Worm (Caenorhabditis elegans) whole organism, L3 larva: Measurements from ENCODE around the gene F42A9.8.

Experiments
- R02D3.7 ChIP-seq: fragments of 150-350 bp; optimal IDR thresholded peaks from 2 replicates; lab custom pipeline; 2014; ENCODE audit warnings: missing biosample characterization, missing genetic modification characterization
- ZK546.5 ChIP-seq: sonication (generic microtip); optimal IDR thresholded peaks from 2 replicates; lab custom pipeline; 2017; ENCODE audit warnings: missing biosample characterization, missing genetic modification characterization
- aly-2 ChIP-seq: fragments of 150-350 bp; optimal IDR thresholded peaks from 2 replicates; lab custom pipeline; 2014; ENCODE audit warnings: missing biosample characterization, missing genetic modification characterization
- ama-1 ChIP-seq: fragments of 150-350 bp; optimal IDR thresholded peaks from 2 replicates; lab custom pipeline; 2018
- ceh-16 ChIP-seq: sonication (generic microtip); optimal IDR thresholded peaks from 2 replicates; lab custom pipeline; 2017; ENCODE audit warnings: missing biosample characterization, missing genetic modification characterization
- ceh-28 ChIP-seq: fragments of 150-350 bp; optimal IDR thresholded peaks from 2 replicates; lab custom pipeline; 2014; ENCODE audit warnings: missing biosample characterization, missing genetic modification reagents, missing genetic modification characterization
- ceh-82 ChIP-seq: fragments of 150-350 bp; optimal IDR thresholded peaks from 2 replicates; lab custom pipeline; 2014; ENCODE audit warnings: missing biosample characterization, missing genetic modification characterization
- ceh-9 ChIP-seq: sonication (generic microtip); optimal IDR thresholded peaks from 2 replicates; lab custom pipeline; 2018; ENCODE audit warnings: missing biosample characterization, missing genetic modification characterization
- daf-12 ChIP-seq: fragments of 150-350 bp; optimal IDR thresholded peaks from 2 replicates; lab custom pipeline; 2014; ENCODE audit warnings: missing biosample characterization, missing genetic modification reagents, missing genetic modification characterization
- egl-27 ChIP-seq: sonication (generic microtip); optimal IDR thresholded peaks from 4 replicates; lab custom pipeline; 2017; ENCODE audit warnings: missing biosample characterization, missing genetic modification reagents, missing genetic modification characterization
- egl-5 ChIP-seq: fragments of 150-350 bp; optimal IDR thresholded peaks from 2 replicates; lab custom pipeline; 2017; ENCODE audit warnings: missing biosample characterization, missing genetic modification reagents, missing genetic modification characterization, inconsistent platforms
- elt-1 ChIP-seq: fragments of 150-350 bp; optimal IDR thresholded peaks from 2 replicates; lab custom pipeline; 2014; ENCODE audit warnings: missing biosample characterization, missing genetic modification characterization
- elt-2 ChIP-seq: sonication (generic microtip); optimal IDR thresholded peaks from 2 replicates; lab custom pipeline; 2016; ENCODE audit warnings: missing genetic modification reagents, mild to moderate bottlenecking, missing genetic modification characterization, missing compliant biosample characterization
- elt-3 ChIP-seq, 3 experiments: fragments of 150-350 bp in 1 of 3; sonication (generic microtip) in 2 of 3; optimal IDR thresholded peaks; 2 replicates in 2 of 3; 4 replicates in 1 of 3; lab custom pipeline; 2014 to 2017; ENCODE audit warnings: missing biosample characterization in 3 of 3, missing genetic modification characterization in 3 of 3
- eor-1 ChIP-seq, 2 experiments: fragments of 150-350 bp; optimal IDR thresholded peaks; 2 replicates each; lab custom pipeline; 2014 to 2018; ENCODE audit warnings: missing biosample characterization in 2 of 2, missing genetic modification characterization in 2 of 2
- fkh-10 ChIP-seq: sonication (generic microtip); optimal IDR thresholded peaks from 2 replicates; lab custom pipeline; 2017; ENCODE audit warnings: missing biosample characterization, missing genetic modification reagents, missing genetic modification characterization
- fkh-2 ChIP-seq: fragments of 150-350 bp; optimal IDR thresholded peaks from 2 replicates; lab custom pipeline; 2014; ENCODE audit warnings: missing biosample characterization, missing genetic modification reagents, missing genetic modification characterization
- fos-1 ChIP-seq: fragments of 150-350 bp; optimal IDR thresholded peaks from 2 replicates; lab custom pipeline; 2014; ENCODE audit warnings: missing biosample characterization, missing genetic modification characterization
- hmg-11 ChIP-seq: sonication (generic microtip); optimal IDR thresholded peaks from 2 replicates; lab custom pipeline; 2016; ENCODE audit warnings: missing genetic modification characterization, missing compliant biosample characterization
- jun-1 ChIP-seq: fragments of 150-350 bp; optimal IDR thresholded peaks from 2 replicates; lab custom pipeline; 2014; ENCODE audit warnings: missing biosample characterization, missing genetic modification reagents, missing genetic modification characterization
- lin-15B ChIP-seq: fragments of 150-350 bp; optimal IDR thresholded peaks from 2 replicates; lab custom pipeline; 2014; ENCODE audit warnings: missing biosample characterization, missing genetic modification characterization
- lin-39 ChIP-seq: fragments of 150-350 bp; optimal IDR thresholded peaks from 2 replicates; lab custom pipeline; 2018; ENCODE audit warnings: missing biosample characterization, missing genetic modification reagents, missing genetic modification characterization
- lsy-12 ChIP-seq: sonication (generic microtip); optimal IDR thresholded peaks from 2 replicates; lab custom pipeline; 2016; ENCODE audit warnings: mild to moderate bottlenecking, missing genetic modification characterization, missing compliant biosample characterization
- mdl-1 ChIP-seq: fragments of 150-350 bp; optimal IDR thresholded peaks from 2 replicates; lab custom pipeline; 2014; ENCODE audit warnings: missing biosample characterization, missing genetic modification characterization
- mml-1 ChIP-seq: fragments of 150-350 bp; sonication (generic microtip); optimal IDR thresholded peaks from 3 replicates; lab custom pipeline; 2014; ENCODE audit warnings: missing biosample characterization, missing genetic modification characterization
- nfya-1 ChIP-seq: sonication (generic microtip); optimal IDR thresholded peaks from 2 replicates; lab custom pipeline; 2017; ENCODE audit warnings: missing genetic modification characterization, mild to moderate bottlenecking, missing compliant biosample characterization, antibody characterized with exemption, moderate library complexity; ENCODE audit not compliant: insufficient read depth
- nhr-11 ChIP-seq: fragments of 150-350 bp; optimal IDR thresholded peaks from 2 replicates; lab custom pipeline; 2014; ENCODE audit warnings: missing biosample characterization, missing genetic modification characterization
- nhr-12 ChIP-seq: fragments of 150-350 bp; optimal IDR thresholded peaks from 2 replicates; lab custom pipeline; 2014; ENCODE audit warnings: missing biosample characterization, missing genetic modification characterization
- nhr-23 ChIP-seq: fragments of 150-350 bp; optimal IDR thresholded peaks from 2 replicates; lab custom pipeline; 2014; ENCODE audit warnings: missing biosample characterization, missing genetic modification reagents, missing genetic modification characterization
- nhr-237 ChIP-seq: fragments of 150-350 bp; optimal IDR thresholded peaks from 2 replicates; lab custom pipeline; 2014; ENCODE audit warnings: missing biosample characterization, missing genetic modification characterization
- nhr-25 ChIP-seq: sonication (generic microtip); optimal IDR thresholded peaks from 2 replicates; lab custom pipeline; 2017; ENCODE audit warnings: missing biosample characterization, missing genetic modification characterization
- nhr-28 ChIP-seq: fragments of 150-350 bp; optimal IDR thresholded peaks from 2 replicates; lab custom pipeline; 2014; ENCODE audit warnings: missing biosample characterization, missing genetic modification characterization
- nhr-43 ChIP-seq: sonication (generic microtip); optimal IDR thresholded peaks from 2 replicates; lab custom pipeline; 2016; ENCODE audit warnings: mild to moderate bottlenecking, missing genetic modification characterization, missing compliant biosample characterization; ENCODE audit not compliant: poor library complexity, severe bottlenecking
- nhr-67 ChIP-seq: fragments of 150-350 bp; optimal IDR thresholded peaks from 2 replicates; lab custom pipeline; 2014; ENCODE audit warnings: missing biosample characterization, missing genetic modification characterization
- nhr-76 ChIP-seq: fragments of 150-350 bp; sonication (generic microtip); optimal IDR thresholded peaks from 5 replicates; lab custom pipeline; 2014; ENCODE audit warnings: missing biosample characterization, missing genetic modification characterization
- nhr-77 ChIP-seq: fragments of 150-350 bp; optimal IDR thresholded peaks from 2 replicates; lab custom pipeline; 2014; ENCODE audit warnings: missing biosample characterization, missing genetic modification characterization
- pha-4 ChIP-seq: fragments of 150-350 bp; optimal IDR thresholded peaks from 2 replicates; lab custom pipeline; 2014; ENCODE audit warnings: missing biosample characterization, missing genetic modification reagents, missing genetic modification characterization
- pqm-1 ChIP-seq: fragments of 150-350 bp; optimal IDR thresholded peaks from 2 replicates; lab custom pipeline; 2017; ENCODE audit warnings: missing biosample characterization, missing genetic modification characterization, inconsistent platforms
- sea-2 ChIP-seq: fragments of 150-350 bp; sonication (generic microtip); optimal IDR thresholded peaks from 4 replicates; lab custom pipeline; 2014; ENCODE audit warnings: missing biosample characterization, missing genetic modification reagents, missing genetic modification characterization
- skn-1 ChIP-seq: fragments of 150-350 bp; optimal IDR thresholded peaks from 2 replicates; lab custom pipeline; 2014; ENCODE audit warnings: missing biosample characterization, missing genetic modification characterization
- snpc-4 ChIP-seq: fragments of 150-350 bp; optimal IDR thresholded peaks from 2 replicates; lab custom pipeline; 2014; ENCODE audit warnings: missing biosample characterization, missing genetic modification characterization
- tbx-2 ChIP-seq: sonication (generic microtip); optimal IDR thresholded peaks from 2 replicates; lab custom pipeline; 2016; ENCODE audit warnings: mild to moderate bottlenecking, missing genetic modification characterization, missing compliant biosample characterization
- unc-39 ChIP-seq: sonication (generic microtip); optimal IDR thresholded peaks from 4 replicates; lab custom pipeline; 2017; ENCODE audit warnings: missing biosample characterization, missing genetic modification characterization
- unc-62 ChIP-seq: fragments of 150-350 bp; sonication (generic microtip); optimal IDR thresholded peaks from 4 replicates; lab custom pipeline; 2014; ENCODE audit warnings: missing biosample characterization, missing genetic modification reagents, missing genetic modification characterization
- zag-1 ChIP-seq: fragments of 150-350 bp; optimal IDR thresholded peaks from 2 replicates; lab custom pipeline; 2014; ENCODE audit warnings: missing biosample characterization, missing genetic modification characterization
- ztf-11 ChIP-seq: fragments of 150-350 bp; optimal IDR thresholded peaks from 2 replicates; lab custom pipeline; 2014; ENCODE audit warnings: missing biosample characterization, missing genetic modification characterization
- ztf-4 ChIP-seq: fragments of 150-350 bp; optimal IDR thresholded peaks from 2 replicates; lab custom pipeline; 2014; ENCODE audit warnings: missing biosample characterization, missing genetic modification characterization

Gene F42A9.8

ce11 chrIV:8626294-8626693, 7.7 kb upstream of the F42A9.8 start:
- TF ChIP-seq elt-1 (no peak), nhr-11 (no peak), nfya-1 (tag; lab: Kevin White, UChicago) (peak; percentile 9)
- TF ChIP-seq, all 47 proteins: peak for 1

- TF ChIP-seq nhr-23 (tag; lab: Kevin White, UChicago) (no peak), lin-39 (tag; lab: Kevin White, UChicago) (no peak), nhr-12 (no peak), mml-1 (tag; lab: Kevin White, UChicago) (no peak), nhr-67 (tag; lab: Kevin White, UChicago) (no peak), lsy-12 (tag; lab: Kevin White, UChicago) (no peak), nhr-28 (tag; lab: Kevin White, UChicago) (no peak), elt-2 (tag; lab: Kevin White, UChicago) (no peak), fkh-10 (GFP tag; lab: Kevin White, UChicago) (no peak), ceh-82 (no peak), nhr-11 (no peak)
Observed at ce11 chrIV:8625730-8626129, 7.1 kb upstream of the F42A9.8 start.

- TF ChIP-seq nfya-1 (tag; lab: Kevin White, UChicago) (peak; percentile 80), elt-2 (tag; lab: Kevin White, UChicago) (peak; percentile 54), elt-3 (tag; optimal IDR thresholded peaks at IDR 0.05; lab: Kevin White, UChicago) (no peak), lsy-12 (tag; lab: Kevin White, UChicago) (no peak), pqm-1 (peak; percentile 35), hmg-11 (tag; lab: Kevin White, UChicago) (peak; percentile 88), ztf-4 (tag; lab: Kevin White, UChicago) (peak; percentile 1), nhr-12 (no peak), R02D3.7 (tag; lab: Kevin White, UChicago) (no peak), aly-2 (tag; lab: Kevin White, UChicago) (no peak), egl-5 (tag; lab: Kevin White, UChicago) (no peak), nhr-67 (tag; lab: Kevin White, UChicago) (no peak), elt-1 (peak; percentile 58), ceh-28 (tag; lab: Kevin White, UChicago) (peak; percentile 65), lin-15B (tag; lab: Kevin White, UChicago) (peak; percentile 61), nhr-25 (tag; lab: Kevin White, UChicago) (peak; percentile 75), unc-62 (GFP tag; lab: Kevin White, UChicago) (no peak), daf-12 (tag; lab: Kevin White, UChicago) (no peak), sea-2 (GFP tag; lab: Kevin White, UChicago) (no peak), ceh-16 (tag; lab: Kevin White, UChicago) (no peak), nhr-28 (tag; lab: Kevin White, UChicago) (no peak), snpc-4 (tag; lab: Kevin White, UChicago) (peak; percentile 56), mdl-1 (tag; lab: Kevin White, UChicago) (no peak), lin-39 (tag; lab: Kevin White, UChicago) (peak; percentile 27), zag-1 (tag; lab: Kevin White, UChicago) (no peak), ceh-82 (no peak), ama-1 (lab: Kevin White, UChicago) (no peak), jun-1 (tag; lab: Kevin White, UChicago) (peak; percentile 30), fkh-10 (GFP tag; lab: Kevin White, UChicago) (no peak), ztf-11 (tag; lab: Kevin White, UChicago) (no peak), mml-1 (tag; lab: Kevin White, UChicago) (no peak), pha-4 (tag; lab: Kevin White, UChicago) (peak; percentile 93), nhr-77 (tag; lab: Kevin White, UChicago) (no peak), nhr-23 (tag; lab: Kevin White, UChicago) (peak; percentile 79), skn-1 (tag; lab: Kevin White, UChicago) (peak; percentile 41), unc-39 (tag; lab: Kevin White, UChicago) (no peak), egl-27 (tag; lab: Kevin White, UChicago) (no peak), ceh-9 (tag; lab: Kevin White, UChicago) (no peak), eor-1 (tag; optimal IDR thresholded peaks at IDR 0.05; lab: Kevin White, UChicago) (no peak), nhr-43 (tag; lab: Kevin White, UChicago) (peak; percentile 42), fos-1 (tag; lab: Kevin White, UChicago) (no peak), tbx-2 (tag; lab: Kevin White, UChicago) (no peak), nhr-11 (peak; percentile 16), nhr-76 (tag; lab: Kevin White, UChicago) (no peak), fkh-2 (tag; lab: Kevin White, UChicago) (no peak), ZK546.5 (tag; lab: Kevin White, UChicago) (no peak), nhr-237 (tag; lab: Kevin White, UChicago) (no peak)
Observed at ce11 chrIV:8620102-8620733, 1.6 kb upstream of the F42A9.8 start, which contains the start of gene lin-49. Gene lin-49, plus strand, starts transcription at chrIV:8620683.
